Worm (Caenorhabditis elegans) whole organism, L2 larva: Measurements from ENCODE around the gene wdr-48.

ENCODE experiments used
- C34F6.9 ChIP-seq: fragments of 150-350 bp; optimal IDR thresholded peaks from 2 replicates; lab custom pipeline; 2014; ENCODE audit warnings: missing biosample characterization, missing genetic modification characterization
- F13H6.1 ChIP-seq: sonication (generic microtip); optimal IDR thresholded peaks from 2 replicates; lab custom pipeline; 2016; ENCODE audit warnings: missing genetic modification characterization, missing compliant biosample characterization
- R02D3.7 ChIP-seq: fragments of 150-350 bp; optimal IDR thresholded peaks from 2 replicates; lab custom pipeline; 2014; ENCODE audit warnings: missing biosample characterization, missing genetic modification characterization
- ZK546.5 ChIP-seq: sonication (generic microtip); optimal IDR thresholded peaks from 2 replicates; lab custom pipeline; 2017; ENCODE audit warnings: missing biosample characterization, missing genetic modification characterization
- alr-1 ChIP-seq: fragments of 150-350 bp; optimal IDR thresholded peaks from 2 replicates; lab custom pipeline; 2014; ENCODE audit warnings: missing biosample characterization, missing genetic modification characterization
- aly-2 ChIP-seq: fragments of 150-350 bp; optimal IDR thresholded peaks from 2 replicates; lab custom pipeline; 2014; ENCODE audit warnings: missing biosample characterization, missing genetic modification characterization
- blmp-1 ChIP-seq: sonication (generic microtip); optimal IDR thresholded peaks from 2 replicates; lab custom pipeline; 2017; ENCODE audit warnings: missing genetic modification characterization, mild to moderate bottlenecking, missing compliant biosample characterization, antibody characterized with exemption, moderate library complexity; ENCODE audit not compliant: insufficient read depth
- ceh-16 ChIP-seq: fragments of 150-350 bp; optimal IDR thresholded peaks from 2 replicates; lab custom pipeline; 2014; ENCODE audit warnings: missing biosample characterization, missing genetic modification characterization
- crh-2 ChIP-seq: sonication (generic microtip); optimal IDR thresholded peaks from 2 replicates; lab custom pipeline; 2017; ENCODE audit warnings: missing biosample characterization, missing genetic modification characterization
- egl-27 ChIP-seq: sonication (generic microtip); optimal IDR thresholded peaks from 3 replicates; lab custom pipeline; 2017; ENCODE audit warnings: missing biosample characterization, missing genetic modification reagents, missing genetic modification characterization
- elt-3 ChIP-seq: sonication (generic microtip); optimal IDR thresholded peaks from 2 replicates; lab custom pipeline; 2017; ENCODE audit warnings: missing biosample characterization, missing genetic modification characterization
- fos-1 ChIP-seq: fragments of 150-350 bp; optimal IDR thresholded peaks from 2 replicates; lab custom pipeline; 2014; ENCODE audit warnings: missing biosample characterization, missing genetic modification characterization
- gmeb-1 ChIP-seq: fragments of 150-350 bp; optimal IDR thresholded peaks from 2 replicates; lab custom pipeline; 2014; ENCODE audit warnings: missing biosample characterization, missing genetic modification characterization
- lin-11 ChIP-seq: fragments of 150-350 bp; sonication (generic microtip); optimal IDR thresholded peaks from 2 replicates; lab custom pipeline; 2014; ENCODE audit warnings: missing biosample characterization, missing genetic modification characterization, inconsistent platforms, mixed read lengths
- lin-13 ChIP-seq: fragments of 150-350 bp; optimal IDR thresholded peaks from 2 replicates; lab custom pipeline; 2014; ENCODE audit warnings: missing biosample characterization, missing genetic modification reagents, missing genetic modification characterization
- lin-39 ChIP-seq: fragments of 150-350 bp; optimal IDR thresholded peaks from 2 replicates; lab custom pipeline; 2014; ENCODE audit warnings: missing biosample characterization, missing genetic modification reagents, missing genetic modification characterization
- lsy-2 ChIP-seq, 2 experiments: fragments of 150-350 bp in 1 of 2; sonication (generic microtip) in 1 of 2; optimal IDR thresholded peaks; 2 replicates each; lab custom pipeline; 2014 to 2017; ENCODE audit warnings: missing biosample characterization in 2 of 2, missing genetic modification characterization in 2 of 2
- mab-5 ChIP-seq: fragments of 150-350 bp; optimal IDR thresholded peaks from 2 replicates; lab custom pipeline; 2014; ENCODE audit warnings: missing biosample characterization, missing genetic modification characterization
- mbf-1 ChIP-seq: sonication (generic microtip); optimal IDR thresholded peaks from 2 replicates; lab custom pipeline; 2017; ENCODE audit warnings: missing biosample characterization, missing genetic modification characterization
- mdl-1 ChIP-seq, 2 experiments: fragments of 150-350 bp in 1 of 2; sonication (generic microtip) in 1 of 2; optimal IDR thresholded peaks; 2 replicates each; lab custom pipeline; 2017; ENCODE audit warnings: missing biosample characterization in 2 of 2, missing genetic modification characterization in 2 of 2
- nhr-11 ChIP-seq: fragments of 150-350 bp; optimal IDR thresholded peaks from 2 replicates; lab custom pipeline; 2014; ENCODE audit warnings: missing biosample characterization, missing genetic modification characterization
- nhr-12 ChIP-seq: fragments of 150-350 bp; optimal IDR thresholded peaks from 2 replicates; lab custom pipeline; 2014; ENCODE audit warnings: missing biosample characterization, missing genetic modification characterization
- nhr-129 ChIP-seq: fragments of 150-350 bp; optimal IDR thresholded peaks from 2 replicates; lab custom pipeline; 2014; ENCODE audit warnings: missing biosample characterization, missing genetic modification characterization
- nhr-21 ChIP-seq: fragments of 150-350 bp; optimal IDR thresholded peaks from 2 replicates; lab custom pipeline; 2014; ENCODE audit warnings: missing biosample characterization, missing genetic modification characterization
- nhr-23 ChIP-seq: fragments of 150-350 bp; optimal IDR thresholded peaks from 2 replicates; lab custom pipeline; 2014; ENCODE audit warnings: missing biosample characterization, missing genetic modification reagents, missing genetic modification characterization
- nhr-237 ChIP-seq: fragments of 150-350 bp; optimal IDR thresholded peaks from 2 replicates; lab custom pipeline; 2014; ENCODE audit warnings: missing biosample characterization, missing genetic modification characterization
- nhr-25 ChIP-seq: fragments of 150-350 bp; sonication (generic microtip); optimal IDR thresholded peaks from 3 replicates; lab custom pipeline; 2014; ENCODE audit warnings: missing biosample characterization, missing genetic modification characterization
- nhr-6 ChIP-seq: fragments of 150-350 bp; optimal IDR thresholded peaks from 2 replicates; lab custom pipeline; 2014; ENCODE audit warnings: missing biosample characterization, missing genetic modification characterization
- nhr-77 ChIP-seq: fragments of 150-350 bp; optimal IDR thresholded peaks from 2 replicates; lab custom pipeline; 2014; ENCODE audit warnings: missing biosample characterization, missing genetic modification characterization
- peb-1 ChIP-seq: fragments of 150-350 bp; optimal IDR thresholded peaks from 2 replicates; lab custom pipeline; 2014; ENCODE audit warnings: missing biosample characterization, missing genetic modification characterization
- sem-4 ChIP-seq: fragments of 150-350 bp; optimal IDR thresholded peaks from 2 replicates; lab custom pipeline; 2014; ENCODE audit warnings: missing biosample characterization, missing genetic modification reagents, missing genetic modification characterization
- sma-3 ChIP-seq: sonication (generic microtip); optimal IDR thresholded peaks from 2 replicates; lab custom pipeline; 2016; ENCODE audit warnings: missing genetic modification reagents, missing genetic modification characterization, missing compliant biosample characterization
- sma-9 ChIP-seq, 2 experiments: fragments of 150-350 bp in 1 of 2; sonication (generic microtip) in 1 of 2; optimal IDR thresholded peaks; 2 replicates each; lab custom pipeline; 2014 to 2016; ENCODE audit warnings: missing genetic modification characterization in 2 of 2, mild to moderate bottlenecking in 1 of 2, missing biosample characterization in 1 of 2, missing compliant biosample characterization in 1 of 2, missing genetic modification reagents in 1 of 2, moderate library complexity in 1 of 2
- snpc-4 ChIP-seq: fragments of 150-350 bp; optimal IDR thresholded peaks from 2 replicates; lab custom pipeline; 2014; ENCODE audit warnings: missing biosample characterization, missing genetic modification characterization
- unc-39 ChIP-seq: fragments of 150-350 bp; optimal IDR thresholded peaks from 2 replicates; lab custom pipeline; 2014; ENCODE audit warnings: missing biosample characterization, missing genetic modification characterization
- unc-55 ChIP-seq: fragments of 150-350 bp; sonication (generic microtip); optimal IDR thresholded peaks from 3 replicates; lab custom pipeline; 2014; ENCODE audit warnings: missing biosample characterization, missing genetic modification reagents, missing genetic modification characterization
- unc-62 ChIP-seq: fragments of 150-350 bp; optimal IDR thresholded peaks from 2 replicates; lab custom pipeline; 2014; ENCODE audit warnings: missing biosample characterization, missing genetic modification reagents, missing genetic modification characterization
- zag-1 ChIP-seq: fragments of 150-350 bp; optimal IDR thresholded peaks from 2 replicates; lab custom pipeline; 2014; ENCODE audit warnings: missing biosample characterization, missing genetic modification characterization
- ztf-11 ChIP-seq: sonication (generic microtip); optimal IDR thresholded peaks from 2 replicates; lab custom pipeline; 2017; ENCODE audit warnings: missing biosample characterization, missing genetic modification characterization
- ztf-4 ChIP-seq: fragments of 150-350 bp; optimal IDR thresholded peaks from 2 replicates; lab custom pipeline; 2014; ENCODE audit warnings: missing biosample characterization, missing genetic modification characterization

wdr-48 gene

DNA sequence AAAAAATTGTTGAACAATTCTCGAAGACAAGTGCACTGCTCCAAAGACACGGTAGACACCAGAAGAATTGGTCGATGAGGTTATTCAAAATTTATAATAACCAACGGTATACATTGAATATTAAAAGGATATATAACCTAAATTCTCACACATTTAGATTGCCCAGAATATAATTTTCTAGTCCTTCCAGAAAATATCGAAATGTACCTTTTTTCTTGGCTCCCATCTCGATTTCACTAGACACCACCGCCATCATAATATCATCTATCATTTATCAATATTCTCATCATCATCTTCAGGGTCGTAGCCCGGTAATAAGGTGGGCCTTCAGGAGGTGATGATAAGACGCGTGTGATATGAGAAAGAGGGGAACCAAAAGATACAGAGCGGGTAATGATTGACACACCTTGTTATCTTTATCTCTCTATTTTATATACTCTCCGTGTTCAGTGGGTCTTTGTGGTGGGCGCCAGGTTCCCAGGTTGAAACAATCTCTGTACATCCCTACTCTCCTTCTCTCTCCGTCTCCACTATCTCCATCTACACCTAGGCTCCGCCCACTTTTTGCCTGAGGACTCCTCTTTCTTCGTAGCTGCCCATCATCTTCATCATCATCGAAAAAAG, 21.6 kb downstream of the wdr-48 start, which contains the start of gene mab-21 (continued):
- TF ChIP-seq elt-3: no peak
- TF ChIP-seq lin-39 (tag; lab: Kevin White, UChicago): no peak
- TF ChIP-seq lsy-2 (tag; optimal IDR thresholded peaks at IDR 0.05; lab: Kevin White, UChicago): peak in 1 of 2 experiments; percentile 26
- no peak for TF ChIP-seq nhr-25
- TF ChIP-seq zag-1 (tag; lab: Kevin White, UChicago): no peak
- TF ChIP-seq nhr-12: no peak
- TF ChIP-seq lin-13: no peak
- TF ChIP-seq nhr-6 (tag; lab: Kevin White, UChicago): no peak
- TF ChIP-seq snpc-4 (tag; lab: Kevin White, UChicago): no peak
- no peak for TF ChIP-seq ceh-16 (tag; lab: Kevin White, UChicago)
- no peak for TF ChIP-seq unc-62 (GFP tag; lab: Kevin White, UChicago)
- TF ChIP-seq ztf-4 (tag; lab: Kevin White, UChicago): no peak

DNA sequence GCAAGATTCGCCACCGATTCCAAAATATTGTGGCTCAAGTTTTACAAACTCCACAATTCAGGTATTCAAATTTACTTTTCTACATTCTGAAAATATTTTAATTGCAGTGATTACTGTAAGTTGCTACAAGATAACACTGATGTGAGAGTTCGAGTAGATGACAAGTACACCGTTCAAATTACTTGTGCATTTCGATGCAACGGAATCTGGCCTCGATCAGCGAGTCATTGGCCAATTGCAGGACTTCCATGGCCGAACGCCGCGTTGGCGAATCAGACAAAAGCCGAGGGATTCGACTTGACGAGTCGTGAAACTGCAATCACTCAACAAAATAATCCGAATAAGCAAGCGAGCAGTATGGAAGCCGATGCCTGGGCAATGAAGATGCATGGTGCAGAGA, 22.6 kb downstream of the wdr-48 start:
- TF ChIP-seq unc-55 (no peak), ceh-16 (tag; lab: Kevin White, UChicago) (no peak), lin-11 (tag; lab: Kevin White, UChicago) (no peak), F13H6.1 (no peak), mab-5 (no peak), elt-3 (no peak), nhr-12 (no peak), peb-1 (tag; lab: Kevin White, UChicago) (no peak)

DNA sequence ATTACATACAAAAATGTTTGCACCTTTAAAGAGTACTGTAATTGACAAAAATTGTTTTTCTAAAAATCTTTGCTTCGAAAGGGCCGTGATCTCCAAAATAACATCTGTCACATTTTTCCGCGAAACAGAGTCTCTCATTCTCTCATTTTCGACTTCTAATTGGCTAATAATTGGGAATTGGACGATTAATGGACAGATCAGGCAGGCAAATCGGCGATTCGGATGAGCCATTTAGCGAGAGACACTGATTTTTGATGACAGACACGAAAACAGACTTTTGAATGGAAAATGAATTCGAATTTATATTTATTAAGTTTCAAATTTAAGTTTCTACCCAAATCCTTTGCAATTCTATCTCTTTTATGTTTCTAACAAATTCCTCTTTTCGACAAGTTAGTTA, 25.2 kb downstream of the wdr-48 start:
- no peak for TF ChIP-seq mbf-1 (tag; lab: Kevin White, UChicago)
- TF ChIP-seq F13H6.1: no peak
- no peak for TF ChIP-seq nhr-237 (tag; lab: Kevin White, UChicago)

DNA sequence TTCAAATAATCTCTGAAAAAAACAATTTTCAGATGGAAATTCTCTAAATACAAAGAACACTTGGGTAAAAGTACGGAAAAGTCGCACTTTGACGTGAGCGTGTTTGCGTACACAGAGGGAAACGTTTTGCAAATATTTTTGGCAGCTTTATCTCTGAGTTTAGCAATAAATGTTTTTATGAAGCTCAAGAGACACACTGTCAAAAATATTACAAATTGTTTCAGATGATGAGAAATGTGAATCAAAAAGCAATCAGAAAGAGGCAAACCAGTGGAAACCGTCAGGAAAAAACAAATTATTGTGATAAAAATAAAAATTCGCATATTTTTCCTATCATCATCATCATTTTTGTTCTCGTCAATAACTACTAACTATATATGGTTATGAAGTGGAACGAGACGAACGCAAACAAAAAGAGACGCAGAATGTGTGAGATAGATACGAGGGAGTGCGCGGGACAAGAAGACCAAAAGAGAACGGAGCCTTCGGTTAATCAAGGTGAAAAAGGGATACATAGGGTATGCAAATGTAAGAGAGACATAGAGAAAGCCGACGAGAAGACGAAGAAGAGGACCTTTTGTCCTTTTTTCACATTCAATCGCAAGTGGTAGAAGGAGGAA, 33.8 kb downstream of the wdr-48 start, which contains the start of gene sel-2:
TSS of gene sel-2 (minus strand) at position 51 of the 620 bp plus-strand sequence.
- no peak for TF ChIP-seq egl-27
- TF ChIP-seq ztf-11 (tag; lab: Kevin White, UChicago): no peak
- no peak for TF ChIP-seq snpc-4 (tag; lab: Kevin White, UChicago)
- TF ChIP-seq blmp-1 (tag; lab: Kevin White, UChicago): no peak
- peak; percentile 30 for TF ChIP-seq F13H6.1
- peak; percentile 65 for TF ChIP-seq C34F6.9 (tag; lab: Kevin White, UChicago)
- no peak for TF ChIP-seq nhr-11
- no peak for TF ChIP-seq zag-1 (tag; lab: Kevin White, UChicago)
- no peak for TF ChIP-seq nhr-21 (tag; lab: Kevin White, UChicago)
- TF ChIP-seq lin-11 (tag; lab: Kevin White, UChicago): no peak
- TF ChIP-seq peb-1 (tag; lab: Kevin White, UChicago): no peak
- TF ChIP-seq mab-5: no peak
- no peak for TF ChIP-seq nhr-77 (tag; lab: Kevin White, UChicago)
- TF ChIP-seq elt-3: no peak
- TF ChIP-seq lsy-2 (tag; optimal IDR thresholded peaks at IDR 0.05; lab: Kevin White, UChicago): peak in 1 of 2 experiments; percentile 36
- no peak for TF ChIP-seq unc-62 (GFP tag; lab: Kevin White, UChicago)
- TF ChIP-seq ztf-4 (tag; lab: Kevin White, UChicago): no peak
- TF ChIP-seq mbf-1 (tag; lab: Kevin White, UChicago): no peak
- no peak for TF ChIP-seq nhr-237 (tag; lab: Kevin White, UChicago)
- TF ChIP-seq alr-1 (tag; lab: Kevin White, UChicago): no peak
- TF ChIP-seq R02D3.7 (tag; lab: Kevin White, UChicago): no peak
- TF ChIP-seq nhr-25: peak; percentile 47
- no peak for TF ChIP-seq fos-1 (tag; lab: Kevin White, UChicago)
- TF ChIP-seq nhr-6 (tag; lab: Kevin White, UChicago): no peak
- TF ChIP-seq sem-4 (tag; lab: Kevin White, UChicago): no peak
- TF ChIP-seq sma-9 (GFP tag; optimal IDR thresholded peaks at IDR 0.05; lab: Kevin White, UChicago): peak; percentile 50
- no peak for TF ChIP-seq sma-9 (tag; optimal IDR thresholded peaks at IDR 0.05; lab: Kevin White, UChicago)
- no peak for TF ChIP-seq ceh-16 (tag; lab: Kevin White, UChicago)
- TF ChIP-seq lin-13: no peak
- no peak for TF ChIP-seq aly-2 (tag; lab: Kevin White, UChicago)
- no peak for TF ChIP-seq crh-2 (tag; lab: Kevin White, UChicago)
- TF ChIP-seq lin-39 (tag; lab: Kevin White, UChicago): no peak
- TF ChIP-seq unc-55: peak; percentile 36
- no peak for TF ChIP-seq sma-3 (GFP tag; lab: Kevin White, UChicago)
- TF ChIP-seq nhr-23 (tag; lab: Kevin White, UChicago): no peak
- TF ChIP-seq unc-39 (tag; lab: Kevin White, UChicago): no peak
- no peak for TF ChIP-seq mdl-1 (tag; optimal IDR thresholded peaks at IDR 0.05; lab: Kevin White, UChicago)
- no peak for TF ChIP-seq ZK546.5 (tag; lab: Kevin White, UChicago)
- TF ChIP-seq nhr-129 (tag; lab: Kevin White, UChicago): peak; percentile 7
- TF ChIP-seq gmeb-1 (tag; lab: Kevin White, UChicago): no peak
